Worm (Caenorhabditis elegans): ENCODE data around the gene his-1.

his-1 gene

ce11 chrV:16047508-16047907, 5.2 kb downstream of the his-1 start, which contains the start of gene str-198:
Gene str-198 (plus strand): TSS chrV:16047808.
- TF ChIP-seq cnd-1 (tag; optimal IDR thresholded peaks at IDR 0.05), result no peak
- no peak for TF ChIP-seq M03D4.4 (tag; optimal IDR thresholded peaks at IDR 0.05)
- no peak for TF ChIP-seq unc-120 (tag; optimal IDR thresholded peaks at IDR 0.05; ENCODE audit: poor library complexity, severe bottlenecking)

ce11 chrV:16049177-16049576, 6.9 kb downstream of the his-1 start, which contains the start of gene best-12:
Gene best-12 (plus strand): TSS chrV:16049477.
- TF ChIP-seq lsy-2 (tag; optimal IDR thresholded peaks at IDR 0.05), result no peak

- TF ChIP-seq lin-13 (tag; optimal IDR thresholded peaks at IDR 0.05) (no peak), unc-120 (tag; optimal IDR thresholded peaks at IDR 0.05; ENCODE audit: poor library complexity, severe bottlenecking) (no peak), mep-1 (tag; optimal IDR thresholded peaks at IDR 0.05) (no peak), ceh-39 (tag; optimal IDR thresholded peaks at IDR 0.05) (no peak), ceh-43 (GFP tag; optimal IDR thresholded peaks at IDR 0.05) (no peak), mab-5 (tag; optimal IDR thresholded peaks at IDR 0.05) (no peak), elt-1 (tag; optimal IDR thresholded peaks at IDR 0.05; ENCODE audit: borderline replicate concordance, insufficient read depth) (no peak), unc-62 (GFP tag; optimal IDR thresholded peaks at IDR 0.05) (no peak)
Measured at ce11 chrV:16053373-16053772, 11.1 kb downstream of the his-1 start, which contains the start of gene F14H3.3. Gene F14H3.3 (minus strand): TSS chrV:16053473.

- TF ChIP-seq ceh-39 (tag; optimal IDR thresholded peaks at IDR 0.05), result no peak
- no peak for TF ChIP-seq ham-2 (GFP tag; optimal IDR thresholded peaks at IDR 0.05)
- TF ChIP-seq mep-1 (tag; optimal IDR thresholded peaks at IDR 0.05), result no peak
- TF ChIP-seq unc-62 (GFP tag; optimal IDR thresholded peaks at IDR 0.05), result no peak
- TF ChIP-seq ceh-83 (GFP tag; optimal IDR thresholded peaks at IDR 0.05), result no peak
- no peak for TF ChIP-seq drap-1 (GFP tag; optimal IDR thresholded peaks at IDR 0.05)
- TF ChIP-seq nhr-76 (tag; optimal IDR thresholded peaks at IDR 0.05), result no peak
- no peak for TF ChIP-seq blmp-1 (tag; optimal IDR thresholded peaks at IDR 0.05)
- TF ChIP-seq hlh-1 (tag; optimal IDR thresholded peaks at IDR 0.05), result no peak
- TF ChIP-seq zip-8 (tag; optimal IDR thresholded peaks at IDR 0.05), result no peak
- no peak for TF ChIP-seq cnd-1 (tag; optimal IDR thresholded peaks at IDR 0.05)
Measured at ce11 chrV:16055031-16055430, 12.7 kb downstream of the his-1 start, which contains the start of gene F14H3.4. Gene F14H3.4 (minus strand): TSS chrV:16055072.

- TF ChIP-seq nhr-237 (tag; optimal IDR thresholded peaks at IDR 0.05) (no peak), cnd-1 (tag; optimal IDR thresholded peaks at IDR 0.05) (no peak), nhr-28 (tag; optimal IDR thresholded peaks at IDR 0.05) (no peak), blmp-1 (tag; optimal IDR thresholded peaks at IDR 0.05) (no peak), lin-32 (GFP tag; optimal IDR thresholded peaks at IDR 0.05) (no peak), bed-3 (GFP tag; optimal IDR thresholded peaks at IDR 0.05) (no peak)
Measured at ce11 chrV:16057010-16057463, 14.7 kb downstream of the his-1 start, which contains the start of gene F14H3.5. Gene F14H3.5 (minus strand): TSS chrV:16057060.

ce11 chrV:16058872-16059271, 16.6 kb downstream of the his-1 start, which contains the start of gene F14H3.6:
Gene F14H3.6 (minus strand): TSS chrV:16058893.
- TF ChIP-seq ham-2 (GFP tag; optimal IDR thresholded peaks at IDR 0.05) (no peak), elt-3 (tag; optimal IDR thresholded peaks at IDR 0.05) (no peak), mep-1 (tag; optimal IDR thresholded peaks at IDR 0.05) (no peak), nhr-2 (tag; optimal IDR thresholded peaks at IDR 0.05) (no peak), lin-32 (GFP tag; optimal IDR thresholded peaks at IDR 0.05) (no peak), nhr-28 (tag; optimal IDR thresholded peaks at IDR 0.05) (no peak), bed-3 (GFP tag; optimal IDR thresholded peaks at IDR 0.05) (no peak), ztf-11 (tag; optimal IDR thresholded peaks at IDR 0.05) (no peak), blmp-1 (tag; optimal IDR thresholded peaks at IDR 0.05) (no peak), tbx-8 (GFP tag; optimal IDR thresholded peaks at IDR 0.05) (no peak), snpc-4 (tag; optimal IDR thresholded peaks at IDR 0.05) (no peak), unc-62 (GFP tag; optimal IDR thresholded peaks at IDR 0.05) (no peak), drap-1 (GFP tag; optimal IDR thresholded peaks at IDR 0.05) (no peak), nhr-12 (tag; optimal IDR thresholded peaks at IDR 0.05) (no peak), zip-8 (tag; optimal IDR thresholded peaks at IDR 0.05) (no peak), ces-1 (GFP tag; optimal IDR thresholded peaks at IDR 0.05) (no peak), elt-1 (tag; optimal IDR thresholded peaks at IDR 0.05; ENCODE audit: borderline replicate concordance, insufficient read depth) (no peak), pha-4 (tag; optimal IDR thresholded peaks at IDR 0.05) (no peak), nhr-76 (tag; optimal IDR thresholded peaks at IDR 0.05) (no peak)
